Fruit fly (Drosophila melanogaster): ENCODE results near the gene dpr19.

Gene dpr19

dm6 chr2L:10339212-10339721, 36.7 kb upstream of the dpr19 start, which contains the start of gene SamDC (continued):
- peak; percentile 7 for TF ChIP-seq CG16815 (GFP tag; optimal IDR thresholded peaks at IDR 0.05)
- peak; percentile 77 for TF ChIP-seq unc-4 (GFP tag; IDR thresholded peaks at IDR 0.05; ENCODE audit: partially characterized antibody)
- no peak for TF ChIP-seq Nf-YA (GFP tag; IDR thresholded peaks at IDR 0.05)
- TF ChIP-seq Nf-YC (tag; optimal IDR thresholded peaks at IDR 0.05), result no peak
- TF ChIP-seq Blimp-1 (GFP tag; optimal IDR thresholded peaks at IDR 0.05), result no peak
- no peak for TF ChIP-seq otp (GFP tag; IDR thresholded peaks at IDR 0.05)
- no peak for TF ChIP-seq lab (GFP tag; optimal IDR thresholded peaks at IDR 0.05)
- peak; percentile 36 for TF ChIP-seq Hsf (GFP tag; optimal IDR thresholded peaks at IDR 0.05)
- no peak for TF ChIP-seq pan (optimal IDR thresholded peaks at IDR 0.05)
- peak in 1 of 2 experiments; percentile 49 for TF ChIP-seq pan (GFP tag; optimal IDR thresholded peaks at IDR 0.05 in 1 of 2, IDR thresholded peaks at IDR 0.05 in 1 of 2)
- peak; percentile 46 for TF ChIP-seq HLHmδ (GFP tag; optimal IDR thresholded peaks at IDR 0.05)
- no peak for TF ChIP-seq Oaz (GFP tag; IDR thresholded peaks at IDR 0.05)
- TF ChIP-seq Dbx (GFP tag; IDR thresholded peaks at IDR 0.05), result peak; percentile 73; the same call in 2 of the 3 replicates
- TF ChIP-seq Adf1 (GFP tag; IDR thresholded peaks at IDR 0.05), result peak; percentile 27; the same call in 1 of the 2 replicates
- TF ChIP-seq sima (GFP tag; optimal IDR thresholded peaks at IDR 0.05), result no peak
- peak; percentile 17 for TF ChIP-seq CG8944 (GFP tag; optimal IDR thresholded peaks at IDR 0.05)
- peak; percentile 59 for TF ChIP-seq CG15601 (tag; optimal IDR thresholded peaks at IDR 0.05)
- no peak for TF ChIP-seq CG17612 (GFP tag; IDR thresholded peaks at IDR 0.05)
- TF ChIP-seq trem (tag; optimal IDR thresholded peaks at IDR 0.05), result peak; percentile 45
- TF ChIP-seq hkb (optimal IDR thresholded peaks at IDR 0.05), result no peak
- TF ChIP-seq hkb (GFP tag; IDR thresholded peaks at IDR 0.05), result peak; percentile 53; the same call in 1 of the 2 replicates
- TF ChIP-seq CG1603 (tag; optimal IDR thresholded peaks at IDR 0.05), result peak; percentile 79
- TF ChIP-seq CG16863 (GFP tag; optimal IDR thresholded peaks at IDR 0.05), result no peak
- no peak for TF ChIP-seq gsb (GFP tag; IDR thresholded peaks at IDR 0.05)
- TF ChIP-seq so (GFP tag; IDR thresholded peaks at IDR 0.05), result no peak
- TF ChIP-seq dmrt99B (tag; optimal IDR thresholded peaks at IDR 0.05), result peak; percentile 26
- no peak; the same call in 2 of the 3 replicates for TF ChIP-seq jigr1 (GFP tag; IDR thresholded peaks at IDR 0.05)
- no peak; the same call in 1 of the 2 replicates for TF ChIP-seq Drgx (GFP tag; IDR thresholded peaks at IDR 0.05)
- TF ChIP-seq fru (optimal IDR thresholded peaks at IDR 0.05), result no peak
- no peak for TF ChIP-seq CG13296 (GFP tag; optimal IDR thresholded peaks at IDR 0.05)
- peak; percentile 23 for TF ChIP-seq CG17359 (tag; optimal IDR thresholded peaks at IDR 0.05)
- TF ChIP-seq CG2678 (tag; optimal IDR thresholded peaks at IDR 0.05), result peak; percentile 33
- TF ChIP-seq CTCF (GFP tag; optimal IDR thresholded peaks at IDR 0.05), result no peak
- TF ChIP-seq CG13424 (tag; optimal IDR thresholded peaks at IDR 0.05), result peak; percentile 59
- peak; percentile 59; the same call in 2 of the 3 replicates for TF ChIP-seq vnd (GFP tag; IDR thresholded peaks at IDR 0.05; ENCODE audit: partially characterized antibody)
- TF ChIP-seq pum (GFP tag; optimal IDR thresholded peaks at IDR 0.05), result no peak
- peak; percentile 77 for TF ChIP-seq tna (GFP tag; IDR thresholded peaks at IDR 0.05; ENCODE audit: partially characterized antibody)
- peak; percentile 37 for TF ChIP-seq CG17829 (tag; optimal IDR thresholded peaks at IDR 0.05)
- no peak for TF ChIP-seq Bteb2 (GFP tag; optimal IDR thresholded peaks at IDR 0.05)
- peak; percentile 42 for TF ChIP-seq CG4617 (GFP tag; optimal IDR thresholded peaks at IDR 0.05; ENCODE audit: borderline replicate concordance)
- peak; percentile 35 for TF ChIP-seq schlank (tag; optimal IDR thresholded peaks at IDR 0.05)
- peak; percentile 61 for TF ChIP-seq pfk (GFP tag; optimal IDR thresholded peaks at IDR 0.05)
- TF ChIP-seq Awh (GFP tag; IDR thresholded peaks at IDR 0.05), result no peak
- no peak for TF ChIP-seq yki (optimal IDR thresholded peaks at IDR 0.05)
- no peak for TF ChIP-seq bab2 (GFP tag; optimal IDR thresholded peaks at IDR 0.05)
- no peak for TF ChIP-seq cato (GFP tag; optimal IDR thresholded peaks at IDR 0.05; ENCODE audit: borderline replicate concordance)
- TF ChIP-seq CG1602 (GFP tag; optimal IDR thresholded peaks at IDR 0.05), result peak; percentile 39
- TF ChIP-seq ash1 (GFP tag; optimal IDR thresholded peaks at IDR 0.05), result peak; percentile 16
- peak in 1 of 2 experiments; percentile 60 for TF ChIP-seq crp (GFP tag; optimal IDR thresholded peaks at IDR 0.05)
- TF ChIP-seq H15 (GFP tag; IDR thresholded peaks at IDR 0.05), result no peak
- peak; percentile 7 for TF ChIP-seq CG13624 (GFP tag; optimal IDR thresholded peaks at IDR 0.05)
- no peak for TF ChIP-seq CG3726 (GFP tag; IDR thresholded peaks at IDR 0.05)
